Worm (Caenorhabditis elegans): ENCODE measurements around the gene Y43C5A.7.

Y43C5A.7 gene

ce11 chrIV:10285328-10285727, 8.3 kb downstream of the Y43C5A.7 start:
- TF ChIP-seq ceh-83 (GFP tag; optimal IDR thresholded peaks at IDR 0.05) (no peak), ceh-39 (tag; optimal IDR thresholded peaks at IDR 0.05) (no peak)

ce11 chrIV:10286655-10287054, 9.6 kb downstream of the Y43C5A.7 start, which contains the start of gene ebax-1:
Gene ebax-1, plus strand, starts transcription at chrIV:10286955.
- no peak for TF ChIP-seq bed-3 (GFP tag; optimal IDR thresholded peaks at IDR 0.05)

- TF ChIP-seq nhr-237 (tag; optimal IDR thresholded peaks at IDR 0.05) (no peak), ham-2 (GFP tag; optimal IDR thresholded peaks at IDR 0.05) (no peak), nhr-28 (tag; optimal IDR thresholded peaks at IDR 0.05) (no peak), mab-5 (tag; optimal IDR thresholded peaks at IDR 0.05) (no peak), flh-1 (GFP tag; optimal IDR thresholded peaks at IDR 0.05) (no peak), ceh-83 (GFP tag; optimal IDR thresholded peaks at IDR 0.05) (no peak), nhr-76 (tag; optimal IDR thresholded peaks at IDR 0.05) (no peak), elt-1 (tag; optimal IDR thresholded peaks at IDR 0.05; ENCODE audit: borderline replicate concordance, insufficient read depth) (no peak), elt-3 (tag; optimal IDR thresholded peaks at IDR 0.05) (no peak), bed-3 (GFP tag; optimal IDR thresholded peaks at IDR 0.05) (no peak), ztf-11 (tag; optimal IDR thresholded peaks at IDR 0.05) (no peak), tbx-8 (GFP tag; optimal IDR thresholded peaks at IDR 0.05) (no peak), ces-1 (GFP tag; optimal IDR thresholded peaks at IDR 0.05) (no peak), snpc-4 (tag; optimal IDR thresholded peaks at IDR 0.05) (no peak), blmp-1 (tag; optimal IDR thresholded peaks at IDR 0.05) (no peak), nhr-12 (tag; optimal IDR thresholded peaks at IDR 0.05) (no peak), nhr-2 (tag; optimal IDR thresholded peaks at IDR 0.05) (no peak)
Measured at ce11 chrIV:10288575-10288974, 11.5 kb downstream of the Y43C5A.7 start.

- TF ChIP-seq nhr-2 (tag; optimal IDR thresholded peaks at IDR 0.05) (no peak), lin-32 (GFP tag; optimal IDR thresholded peaks at IDR 0.05) (no peak), nhr-28 (tag; optimal IDR thresholded peaks at IDR 0.05) (no peak), sem-2 (GFP tag; optimal IDR thresholded peaks at IDR 0.05) (no peak), drap-1 (GFP tag; optimal IDR thresholded peaks at IDR 0.05) (no peak), pha-4 (tag; optimal IDR thresholded peaks at IDR 0.05) (no peak), bed-3 (GFP tag; optimal IDR thresholded peaks at IDR 0.05) (no peak), M03D4.4 (tag; optimal IDR thresholded peaks at IDR 0.05) (no peak), lsy-2 (tag; optimal IDR thresholded peaks at IDR 0.05) (no peak), ceh-39 (tag; optimal IDR thresholded peaks at IDR 0.05) (no peak), ceh-43 (GFP tag; optimal IDR thresholded peaks at IDR 0.05) (no peak), lin-13 (tag; optimal IDR thresholded peaks at IDR 0.05) (no peak), unc-39 (tag; optimal IDR thresholded peaks at IDR 0.05) (no peak), flh-1 (GFP tag; optimal IDR thresholded peaks at IDR 0.05) (no peak)
Measured at ce11 chrIV:10294030-10294429, 17.0 kb downstream of the Y43C5A.7 start, which contains the start of gene R09E10.6. Gene R09E10.6, minus strand, starts transcription at chrIV:10294130.

- TF ChIP-seq nhr-76 (tag; optimal IDR thresholded peaks at IDR 0.05): no peak
- no peak for TF ChIP-seq mep-1 (tag; optimal IDR thresholded peaks at IDR 0.05)
- no peak for TF ChIP-seq elt-3 (tag; optimal IDR thresholded peaks at IDR 0.05)
- no peak for TF ChIP-seq snpc-4 (tag; optimal IDR thresholded peaks at IDR 0.05)
- no peak for TF ChIP-seq unc-62 (GFP tag; optimal IDR thresholded peaks at IDR 0.05)
- TF ChIP-seq flh-1 (GFP tag; optimal IDR thresholded peaks at IDR 0.05): no peak
- TF ChIP-seq nhr-237 (tag; optimal IDR thresholded peaks at IDR 0.05): no peak
- TF ChIP-seq nhr-2 (tag; optimal IDR thresholded peaks at IDR 0.05): no peak
- TF ChIP-seq unc-39 (tag; optimal IDR thresholded peaks at IDR 0.05): no peak
- no peak for TF ChIP-seq mls-2 (tag; optimal IDR thresholded peaks at IDR 0.05)
- TF ChIP-seq tbx-8 (GFP tag; optimal IDR thresholded peaks at IDR 0.05): no peak
- no peak for TF ChIP-seq ceh-43 (GFP tag; optimal IDR thresholded peaks at IDR 0.05)
- no peak for TF ChIP-seq lsy-2 (tag; optimal IDR thresholded peaks at IDR 0.05)
- no peak for TF ChIP-seq cnd-1 (tag; optimal IDR thresholded peaks at IDR 0.05)
- no peak for TF ChIP-seq ceh-83 (GFP tag; optimal IDR thresholded peaks at IDR 0.05)
- no peak for TF ChIP-seq nhr-12 (tag; optimal IDR thresholded peaks at IDR 0.05)
Measured at ce11 chrIV:10295084-10295483, 18.0 kb downstream of the Y43C5A.7 start, which contains the start of gene R09E10.13. Gene R09E10.13, minus strand, starts transcription at chrIV:10295144.

- no peak for TF ChIP-seq cnd-1 (tag; optimal IDR thresholded peaks at IDR 0.05)
- no peak for TF ChIP-seq tbx-8 (GFP tag; optimal IDR thresholded peaks at IDR 0.05)
- no peak for TF ChIP-seq nhr-237 (tag; optimal IDR thresholded peaks at IDR 0.05)
- TF ChIP-seq pha-4 (tag; optimal IDR thresholded peaks at IDR 0.05): no peak
- TF ChIP-seq ces-1 (GFP tag; optimal IDR thresholded peaks at IDR 0.05): no peak
- TF ChIP-seq unc-62 (GFP tag; optimal IDR thresholded peaks at IDR 0.05): no peak
- no peak for TF ChIP-seq unc-39 (tag; optimal IDR thresholded peaks at IDR 0.05)
- TF ChIP-seq nhr-28 (tag; optimal IDR thresholded peaks at IDR 0.05): no peak
- TF ChIP-seq nhr-76 (tag; optimal IDR thresholded peaks at IDR 0.05): no peak
- TF ChIP-seq zip-8 (tag; optimal IDR thresholded peaks at IDR 0.05): no peak
- no peak for TF ChIP-seq flh-1 (GFP tag; optimal IDR thresholded peaks at IDR 0.05)
- no peak for TF ChIP-seq ceh-83 (GFP tag; optimal IDR thresholded peaks at IDR 0.05)
- TF ChIP-seq hlh-1 (tag; optimal IDR thresholded peaks at IDR 0.05): no peak
- no peak for TF ChIP-seq mep-1 (tag; optimal IDR thresholded peaks at IDR 0.05)
Measured at ce11 chrIV:10296036-10296435, 19.0 kb downstream of the Y43C5A.7 start.

All from whole organism, mixed stage, embryonic.